Worm (Caenorhabditis elegans): ENCODE results near the gene smvt-1.

DNA sequence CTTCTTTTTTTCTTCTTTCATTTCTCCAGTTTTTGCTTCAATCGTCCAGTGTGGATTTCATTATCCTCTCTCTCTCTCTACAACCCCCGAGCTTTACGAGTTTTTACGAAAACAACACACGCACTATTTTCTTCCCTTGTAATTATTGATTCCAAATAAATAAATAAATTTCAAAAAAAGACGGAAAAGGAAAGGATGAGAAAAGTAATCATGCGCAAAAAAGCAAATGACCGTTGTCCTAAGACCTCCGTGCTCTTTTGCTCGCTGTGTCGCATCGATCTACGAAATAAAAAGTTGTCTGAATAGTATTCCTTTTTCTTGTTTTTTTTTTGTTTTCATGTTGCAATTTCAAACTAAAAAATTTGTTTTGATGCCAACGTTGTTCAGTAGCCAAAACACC is 1.9 kb upstream of the smvt-1 start:
- no peak for TF ChIP-seq tbx-2 (tag; optimal IDR thresholded peaks at IDR 0.05)
- TF ChIP-seq elt-2 (tag; optimal IDR thresholded peaks at IDR 0.05) = no peak

Measured in whole organism, L1 larva.